Worm (Caenorhabditis elegans) whole organism, L1 larva: Measurements from ENCODE around the gene Y54G2A.19.
A peak's percentile ranks its signal among the peaks of the same experiment; 100 is the strongest.

Source experiments
- C16A3.4 ChIP-seq: fragments of 150-350 bp; optimal IDR thresholded peaks from 2 replicates; lab custom pipeline; 2014; ENCODE audit warnings: missing biosample characterization, missing genetic modification characterization
- C34B4.2 ChIP-seq: sonication (generic microtip); optimal IDR thresholded peaks from 2 replicates; lab custom pipeline; 2017; ENCODE audit warnings: mild to moderate bottlenecking, missing genetic modification characterization, missing compliant biosample characterization
- Y116A8C.19 ChIP-seq: sonication (generic microtip); optimal IDR thresholded peaks from 2 replicates; lab custom pipeline; 2016; ENCODE audit warnings: missing compliant biosample characterization, missing genetic modification characterization, borderline replicate concordance
- aha-1 ChIP-seq: fragments of 150-350 bp; optimal IDR thresholded peaks from 2 replicates; lab custom pipeline; 2014; ENCODE audit warnings: missing biosample characterization, missing genetic modification characterization
- ama-1 ChIP-seq: fragments of 150-350 bp; optimal IDR thresholded peaks from 2 replicates; lab custom pipeline; 2014
- blmp-1 ChIP-seq: fragments of 150-350 bp; optimal IDR thresholded peaks from 2 replicates; lab custom pipeline; 2014; ENCODE audit warnings: missing biosample characterization, missing genetic modification characterization
- ceh-63 ChIP-seq: fragments of 200-800 bp; sonication (Bioruptor generic); optimal IDR thresholded peaks from 2 replicates; lab custom pipeline; 2018; ENCODE audit warnings: mild to moderate bottlenecking, missing genetic modification characterization, missing compliant biosample characterization
- ceh-82 ChIP-seq, 3 experiments: fragments of 150-350 bp in 1 of 3; sonication (generic microtip) in 2 of 3; optimal IDR thresholded peaks; 2 replicates each; lab custom pipeline; 2014 to 2017; ENCODE audit warnings: missing biosample characterization in 3 of 3, missing genetic modification characterization in 3 of 3
- ceh-88 ChIP-seq: fragments of 200-800 bp; sonication (Bioruptor generic); IDR thresholded peaks from 2 replicates; pipeline ENCODE4 v1.3.6; 2022; ENCODE audit warnings: missing genetic modification characterization, missing compliant biosample characterization
- ces-1 ChIP-seq: fragments of 150-350 bp; optimal IDR thresholded peaks from 2 replicates; lab custom pipeline; 2014; ENCODE audit warnings: missing biosample characterization, missing genetic modification reagents, missing genetic modification characterization
- efl-1 ChIP-seq, 4 experiments: fragments of 150-350 bp; optimal IDR thresholded peaks in 3 of 4; peaks in 1 of 4; 1 replicate in 1 of 4; 2 replicates in 3 of 4; lab custom pipeline; 2014; ENCODE audit warnings: missing biosample characterization in 2 of 4, missing genetic modification characterization in 2 of 4, missing genetic modification reagents in 2 of 4
- egl-27 ChIP-seq, 2 experiments: fragments of 150-350 bp in 1 of 2; sonication (generic microtip); optimal IDR thresholded peaks; 3 replicates each; lab custom pipeline; 2017 to 2018; ENCODE audit warnings: missing biosample characterization in 2 of 2, missing genetic modification characterization in 2 of 2, missing genetic modification reagents in 2 of 2
- elt-3 ChIP-seq, 6 experiments: fragments of 150-350 bp in 1 of 6; sonication (generic microtip); optimal IDR thresholded peaks; 2 replicates each; lab custom pipeline; 2017 to 2018; ENCODE audit warnings: missing biosample characterization in 6 of 6, missing genetic modification characterization in 6 of 6, inconsistent platforms in 1 of 6
- ets-5 ChIP-seq: fragments of 200-800 bp; sonication (Bioruptor generic); IDR thresholded peaks from 2 replicates; pipeline ENCODE4 v1.3.6; 2022; ENCODE audit warnings: missing genetic modification characterization, missing compliant biosample characterization
- fkh-4 ChIP-seq: sonication (generic microtip); optimal IDR thresholded peaks from 2 replicates; lab custom pipeline; 2016; ENCODE audit warnings: missing compliant biosample characterization, missing genetic modification characterization, borderline replicate concordance
- grh-1 ChIP-seq: fragments of 200-800 bp; sonication (Bioruptor generic); IDR thresholded peaks from 2 replicates; pipeline ENCODE4 v1.3.6; 2022; ENCODE audit warnings: missing genetic modification reagents, missing genetic modification characterization, missing compliant biosample characterization
- hlh-17 ChIP-seq: fragments of 200-800 bp; sonication (Bioruptor generic); optimal IDR thresholded peaks from 2 replicates; lab custom pipeline; 2018; ENCODE audit warnings: missing genetic modification characterization, mild to moderate bottlenecking, missing compliant biosample characterization, moderate library complexity, borderline replicate concordance
- irx-1 ChIP-seq: sonication (generic microtip); optimal IDR thresholded peaks from 2 replicates; lab custom pipeline; 2016; ENCODE audit warnings: missing genetic modification characterization, missing compliant biosample characterization
- lin-39 ChIP-seq: fragments of 150-350 bp; optimal IDR thresholded peaks from 2 replicates; lab custom pipeline; 2014; ENCODE audit warnings: missing biosample characterization, missing genetic modification reagents, missing genetic modification characterization
- lir-3 ChIP-seq: sonication (generic microtip); optimal IDR thresholded peaks from 2 replicates; lab custom pipeline; 2016; ENCODE audit warnings: mild to moderate bottlenecking, missing genetic modification characterization, moderate library complexity, missing compliant biosample characterization; ENCODE audit not compliant: poor library complexity
- mef-2 ChIP-seq: fragments of 150-350 bp; optimal IDR thresholded peaks from 2 replicates; lab custom pipeline; 2014; ENCODE audit warnings: missing biosample characterization, missing genetic modification characterization
- nhr-20 ChIP-seq: sonication (generic microtip); optimal IDR thresholded peaks from 2 replicates; lab custom pipeline; 2016; ENCODE audit warnings: mild to moderate bottlenecking, missing genetic modification characterization, missing compliant biosample characterization
- nhr-237 ChIP-seq: fragments of 150-350 bp; optimal IDR thresholded peaks from 2 replicates; lab custom pipeline; 2014; ENCODE audit warnings: missing biosample characterization, missing genetic modification characterization
- nhr-76 ChIP-seq: sonication (generic microtip); optimal IDR thresholded peaks from 2 replicates; lab custom pipeline; 2017; ENCODE audit warnings: missing biosample characterization, missing genetic modification characterization
- nhr-77 ChIP-seq: fragments of 150-350 bp; optimal IDR thresholded peaks from 2 replicates; lab custom pipeline; 2014; ENCODE audit warnings: missing biosample characterization, missing genetic modification characterization
- nhr-84 ChIP-seq: sonication (generic microtip); optimal IDR thresholded peaks from 2 replicates; lab custom pipeline; 2017; ENCODE audit warnings: missing biosample characterization, missing genetic modification characterization
- nhr-85 ChIP-seq: sonication (generic microtip); peaks from one replicate; lab custom pipeline; 2016; ENCODE audit warnings: missing genetic modification characterization, inconsistent platforms, missing compliant biosample characterization
- nhr-90 ChIP-seq: sonication (generic microtip); optimal IDR thresholded peaks from 2 replicates; lab custom pipeline; 2016; ENCODE audit warnings: mild to moderate bottlenecking, missing genetic modification characterization, missing compliant biosample characterization; ENCODE audit not compliant: poor library complexity
- pax-3 ChIP-seq: fragments of 200-800 bp; sonication (Bioruptor generic); optimal IDR thresholded peaks from 2 replicates; lab custom pipeline; 2018; ENCODE audit warnings: mild to moderate bottlenecking, missing genetic modification characterization, moderate library complexity, missing compliant biosample characterization
- skn-1 ChIP-seq: fragments of 150-350 bp; optimal IDR thresholded peaks from 2 replicates; lab custom pipeline; 2014; ENCODE audit warnings: missing biosample characterization, missing genetic modification characterization
- snpc-4 ChIP-seq: fragments of 150-350 bp; optimal IDR thresholded peaks from 2 replicates; lab custom pipeline; 2014; ENCODE audit warnings: missing biosample characterization, missing genetic modification characterization
- tbx-2 ChIP-seq: sonication (generic microtip); optimal IDR thresholded peaks from 2 replicates; lab custom pipeline; 2016; ENCODE audit warnings: missing genetic modification characterization, missing compliant biosample characterization
- unc-30 ChIP-seq: sonication (generic microtip); optimal IDR thresholded peaks from 2 replicates; lab custom pipeline; 2017; ENCODE audit warnings: missing biosample characterization, missing genetic modification characterization
- unc-62 ChIP-seq: fragments of 150-350 bp; optimal IDR thresholded peaks from 2 replicates; lab custom pipeline; 2014; ENCODE audit warnings: missing biosample characterization, missing genetic modification reagents, missing genetic modification characterization
- unc-86 ChIP-seq: sonication (generic microtip); optimal IDR thresholded peaks from 2 replicates; lab custom pipeline; 2016; ENCODE audit warnings: missing genetic modification characterization, missing compliant biosample characterization
- unc-98 ChIP-seq: fragments of 200-800 bp; sonication (Bioruptor generic); IDR thresholded peaks from 2 replicates; pipeline ENCODE4 v1.3.6; 2022; ENCODE audit warnings: missing genetic modification characterization, missing compliant biosample characterization
- vab-15 ChIP-seq: sonication (generic microtip); optimal IDR thresholded peaks from 2 replicates; lab custom pipeline; 2017; ENCODE audit warnings: missing genotype, mild to moderate bottlenecking, missing genetic modification characterization, missing compliant biosample characterization
- zag-1 ChIP-seq: fragments of 150-350 bp; optimal IDR thresholded peaks from 2 replicates; lab custom pipeline; 2014; ENCODE audit warnings: missing biosample characterization, missing genetic modification characterization

Y54G2A.19 gene

DNA sequence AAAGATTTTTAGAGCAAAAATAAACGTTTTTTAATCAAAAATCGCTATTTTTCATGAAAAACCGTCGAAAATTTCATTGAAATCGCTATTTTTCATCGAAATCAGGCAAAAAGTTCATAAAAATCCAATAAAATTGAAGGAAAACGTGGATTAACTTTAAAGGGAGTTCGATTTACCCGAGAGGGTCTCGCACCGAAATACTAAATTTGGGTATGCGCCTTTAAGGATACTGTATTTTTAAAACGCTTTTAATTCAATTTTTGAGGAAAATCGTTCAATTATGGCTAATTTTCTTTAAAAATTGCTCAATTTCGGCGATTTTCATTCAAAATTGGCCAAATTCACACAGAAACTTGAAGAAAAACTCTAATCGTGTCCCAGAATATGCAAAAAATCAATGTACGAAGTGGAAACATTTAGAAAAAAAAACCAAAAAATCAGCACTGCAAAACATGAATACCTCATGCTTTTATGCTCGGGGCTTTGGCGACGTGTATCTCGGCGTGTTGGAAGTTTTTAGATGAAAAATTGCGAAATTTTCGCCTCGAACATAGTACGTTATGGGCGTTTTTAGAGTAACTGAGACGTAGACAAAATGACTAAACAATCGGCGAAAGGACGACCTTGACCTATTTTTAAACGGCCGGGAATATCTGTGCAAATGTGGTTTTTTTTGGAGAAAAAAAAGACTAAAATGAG lies 1.6 kb downstream of the Y54G2A.19 start:
- TF ChIP-seq vab-15, result no peak
- no peak for TF ChIP-seq ces-1 (GFP tag; lab: Kevin White, UChicago)
- no peak for TF ChIP-seq hlh-17 (GFP tag; lab: Kevin White, UChicago)
- no peak for TF ChIP-seq nhr-237 (tag; lab: Kevin White, UChicago)
- no peak for TF ChIP-seq grh-1 (GFP tag; lab: Robert Waterston, UW)
- TF ChIP-seq nhr-84, result no peak
- no peak for TF ChIP-seq ama-1
- TF ChIP-seq ceh-82 (tag; optimal IDR thresholded peaks at IDR 0.05; lab: Kevin White, UChicago), result no peak
- no peak for TF ChIP-seq Y116A8C.19 (tag; lab: Kevin White, UChicago)
- peak; percentile 1 for TF ChIP-seq skn-1 (tag; lab: Kevin White, UChicago)
- TF ChIP-seq nhr-90 (tag; lab: Kevin White, UChicago), result no peak
- no peak for TF ChIP-seq zag-1 (tag; lab: Kevin White, UChicago)
- TF ChIP-seq blmp-1, result peak; percentile 69
- no peak for TF ChIP-seq nhr-20 (tag; lab: Kevin White, UChicago)
- peak; percentile 76 for TF ChIP-seq nhr-85 (tag; lab: Kevin White, UChicago)
- TF ChIP-seq mef-2, result no peak
- no peak for TF ChIP-seq C34B4.2
- TF ChIP-seq aha-1, result no peak
- TF ChIP-seq egl-27 (tag; optimal IDR thresholded peaks at IDR 0.05; lab: Kevin White, UChicago), result no peak
- no peak for TF ChIP-seq lir-3 (tag; lab: Kevin White, UChicago)
- TF ChIP-seq C16A3.4 (tag; lab: Kevin White, UChicago), result no peak
- TF ChIP-seq ceh-63 (GFP tag; lab: Kevin White, UChicago), result no peak
- no peak for TF ChIP-seq unc-86 (tag; lab: Kevin White, UChicago)
- no peak for TF ChIP-seq unc-30
- no peak for TF ChIP-seq lin-39 (tag; lab: Kevin White, UChicago)
- TF ChIP-seq tbx-2 (tag; lab: Kevin White, UChicago), result no peak
- TF ChIP-seq elt-3 (tag; optimal IDR thresholded peaks at IDR 0.05; lab: Kevin White, UChicago), result no peak

DNA sequence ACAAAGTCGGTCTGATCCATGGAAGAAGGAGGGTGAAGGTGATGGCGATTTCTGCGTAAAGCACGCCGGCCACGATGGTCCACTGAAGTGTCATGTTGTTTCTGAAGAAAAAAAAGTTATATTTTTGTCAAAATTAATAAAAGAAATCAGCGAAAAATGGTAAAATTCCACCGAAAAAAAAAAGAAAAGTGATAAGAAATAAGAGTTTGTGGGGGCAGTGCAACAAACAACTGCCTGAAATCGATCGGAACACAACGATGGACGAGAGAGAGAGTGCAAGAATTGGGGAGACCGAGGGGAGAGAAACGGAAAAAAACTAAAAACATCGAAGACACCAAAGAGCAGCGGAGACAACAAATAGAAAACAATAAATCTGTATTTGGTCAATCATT lies 2.1 kb downstream of the Y54G2A.19 start, which contains the start of gene Y54G2A.18:
Y54G2A.18 (minus strand) TSS at position 101 of the 392 bp plus-strand sequence.
- no peak for TF ChIP-seq snpc-4
- no peak for TF ChIP-seq ama-1
- no peak for TF ChIP-seq blmp-1
- no peak for TF ChIP-seq vab-15
- no peak for TF ChIP-seq pax-3
- no peak for TF ChIP-seq nhr-85 (tag; lab: Kevin White, UChicago)
- no peak for TF ChIP-seq ets-5
- no peak for TF ChIP-seq mef-2
- no peak for TF ChIP-seq unc-62 (GFP tag; lab: Kevin White, UChicago)
- no peak for TF ChIP-seq hlh-17 (GFP tag; lab: Kevin White, UChicago)
- no peak for TF ChIP-seq irx-1 (tag; lab: Kevin White, UChicago)
- no peak for TF ChIP-seq nhr-76 (tag; lab: Kevin White, UChicago)
- TF ChIP-seq unc-98, result no peak
- no peak for TF ChIP-seq ceh-88

DNA sequence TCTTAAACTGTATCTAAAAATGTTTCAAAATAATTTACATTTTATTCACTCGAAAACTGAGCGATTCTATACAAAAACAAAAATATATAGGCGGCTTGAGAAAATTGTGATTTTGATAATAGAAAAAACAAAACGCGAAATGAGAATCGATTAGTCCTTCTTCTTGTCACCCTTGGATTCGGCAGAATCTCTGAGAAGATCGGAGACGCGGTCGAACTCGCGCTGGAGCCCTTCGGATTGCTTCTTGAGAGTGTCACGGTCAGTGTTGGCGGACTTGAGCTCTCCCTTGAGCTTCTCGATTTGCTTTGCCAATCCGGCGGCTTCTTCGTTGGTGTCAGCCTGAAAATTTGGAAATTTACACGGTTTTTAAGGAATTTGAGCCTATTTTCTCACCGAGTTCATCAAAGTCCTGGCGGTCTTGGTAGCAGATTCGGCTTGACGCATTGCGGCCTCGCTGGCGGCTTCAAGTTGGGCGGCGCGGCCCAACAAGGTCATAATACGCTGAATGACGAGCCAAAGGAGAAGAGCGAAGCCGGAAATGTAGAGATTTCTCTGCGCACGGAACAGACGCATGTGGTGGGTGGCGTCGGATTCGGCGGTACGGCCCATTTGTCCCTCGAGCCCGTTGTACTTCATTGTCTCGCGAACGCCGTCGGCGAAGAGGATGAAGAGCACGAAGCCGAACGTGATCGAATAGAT lies 2.8 kb downstream of the Y54G2A.19 start:
- no peak for TF ChIP-seq efl-1 (optimal IDR thresholded peaks at IDR 0.05; lab: Kevin White, UChicago)
- peak in 1 of 2 experiments; percentile 59 for TF ChIP-seq efl-1 (GFP tag; optimal IDR thresholded peaks at IDR 0.05 in 1 of 2; lab: Kevin White, UChicago)
- no peak for TF ChIP-seq nhr-77
- no peak for TF ChIP-seq fkh-4 (tag; lab: Kevin White, UChicago)
